Worm (Caenorhabditis elegans): Measurements from ENCODE around the gene Y45F3A.5.

The Y45F3A.5 gene

DNA sequence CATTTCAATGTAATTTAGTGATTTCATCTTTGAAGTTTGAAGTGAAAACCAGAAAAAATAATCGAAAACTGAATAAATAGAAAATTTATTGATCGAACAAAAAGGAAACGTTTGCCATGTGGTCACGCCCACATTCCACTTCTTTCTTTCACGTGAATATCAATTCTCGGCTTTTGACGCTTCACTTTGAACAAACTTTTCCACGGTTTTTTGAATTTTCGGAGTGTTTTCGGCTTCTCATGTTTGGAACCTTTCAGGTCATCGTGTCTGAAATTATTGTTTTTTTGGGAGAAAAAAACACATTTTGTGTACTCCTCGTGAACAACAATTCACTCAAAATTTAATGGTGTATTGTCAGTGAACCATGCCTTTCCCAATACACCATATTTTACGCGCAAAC lies 33.2 kb downstream of the Y45F3A.5 start, which contains the start of gene T21C12.8:
TSS of gene T21C12.8 (minus strand) at position 101 of the 400 bp plus-strand sequence.
- TF ChIP-seq nhr-237 (tag; optimal IDR thresholded peaks at IDR 0.05), result no peak
- TF ChIP-seq skn-1 (tag; optimal IDR thresholded peaks at IDR 0.05), result no peak
- no peak for TF ChIP-seq lsy-12 (tag; optimal IDR thresholded peaks at IDR 0.05)
- no peak for TF ChIP-seq hmg-11 (tag; optimal IDR thresholded peaks at IDR 0.05)
- no peak for TF ChIP-seq zag-1 (tag; optimal IDR thresholded peaks at IDR 0.05)
- TF ChIP-seq ztf-4 (tag; optimal IDR thresholded peaks at IDR 0.05), result no peak
- TF ChIP-seq mml-1 (tag; optimal IDR thresholded peaks at IDR 0.05), result no peak
- no peak for TF ChIP-seq elt-1 (tag; optimal IDR thresholded peaks at IDR 0.05)
- no peak for TF ChIP-seq elt-3 (tag; optimal IDR thresholded peaks at IDR 0.05)
- TF ChIP-seq nhr-77 (tag; optimal IDR thresholded peaks at IDR 0.05), result no peak
- TF ChIP-seq snpc-4 (tag; optimal IDR thresholded peaks at IDR 0.05), result no peak
- no peak for TF ChIP-seq ZK546.5 (tag; optimal IDR thresholded peaks at IDR 0.05)
- no peak for TF ChIP-seq egl-27 (tag; optimal IDR thresholded peaks at IDR 0.05)

DNA sequence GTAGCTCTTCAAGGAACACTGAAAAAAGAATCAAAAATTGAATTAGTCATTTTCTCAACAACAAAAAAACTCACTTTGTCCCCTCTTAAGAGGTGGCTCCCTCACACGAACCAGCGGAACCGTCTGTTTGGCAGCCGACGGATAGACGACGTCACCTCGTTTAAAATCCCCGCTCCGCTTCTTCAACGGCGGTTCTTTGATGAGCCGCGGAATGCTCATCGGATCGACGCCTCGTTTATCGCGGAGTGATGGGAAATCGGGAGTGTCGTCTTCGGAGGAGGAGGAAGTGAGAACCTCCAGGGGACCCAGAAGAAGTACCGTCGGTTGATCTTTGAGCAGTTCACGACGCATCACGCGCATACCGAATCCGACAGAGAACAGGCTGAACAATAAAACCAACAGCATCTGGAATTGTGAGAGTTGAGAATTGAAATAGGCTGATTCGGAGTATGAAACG lies 47.4 kb downstream of the Y45F3A.5 start, which contains the start of gene nlp-68:
TSS of gene nlp-68 (minus strand) at position 407 of the 457 bp plus-strand sequence.
- TF ChIP-seq tbx-2 (tag; optimal IDR thresholded peaks at IDR 0.05) (no peak), pha-4 (tag; optimal IDR thresholded peaks at IDR 0.05) (no peak), fos-1 (tag; optimal IDR thresholded peaks at IDR 0.05) (no peak), lin-39 (tag; optimal IDR thresholded peaks at IDR 0.05) (no peak), lin-15B (tag; optimal IDR thresholded peaks at IDR 0.05) (no peak), hmg-11 (tag; optimal IDR thresholded peaks at IDR 0.05) (no peak), zag-1 (tag; optimal IDR thresholded peaks at IDR 0.05) (no peak), ceh-16 (tag; optimal IDR thresholded peaks at IDR 0.05) (no peak), nfya-1 (tag; optimal IDR thresholded peaks at IDR 0.05; ENCODE audit: insufficient read depth) (no peak), mdl-1 (tag; optimal IDR thresholded peaks at IDR 0.05) (no peak), ceh-28 (tag; optimal IDR thresholded peaks at IDR 0.05) (no peak), nhr-28 (tag; optimal IDR thresholded peaks at IDR 0.05) (no peak), sea-2 (GFP tag; optimal IDR thresholded peaks at IDR 0.05) (no peak), nhr-43 (tag; optimal IDR thresholded peaks at IDR 0.05; ENCODE audit: poor library complexity, severe bottlenecking) (no peak), nhr-11 (tag; optimal IDR thresholded peaks at IDR 0.05) (no peak), elt-1 (tag; optimal IDR thresholded peaks at IDR 0.05) (no peak), lsy-12 (tag; optimal IDR thresholded peaks at IDR 0.05) (no peak), unc-62 (GFP tag; optimal IDR thresholded peaks at IDR 0.05) (no peak)

DNA sequence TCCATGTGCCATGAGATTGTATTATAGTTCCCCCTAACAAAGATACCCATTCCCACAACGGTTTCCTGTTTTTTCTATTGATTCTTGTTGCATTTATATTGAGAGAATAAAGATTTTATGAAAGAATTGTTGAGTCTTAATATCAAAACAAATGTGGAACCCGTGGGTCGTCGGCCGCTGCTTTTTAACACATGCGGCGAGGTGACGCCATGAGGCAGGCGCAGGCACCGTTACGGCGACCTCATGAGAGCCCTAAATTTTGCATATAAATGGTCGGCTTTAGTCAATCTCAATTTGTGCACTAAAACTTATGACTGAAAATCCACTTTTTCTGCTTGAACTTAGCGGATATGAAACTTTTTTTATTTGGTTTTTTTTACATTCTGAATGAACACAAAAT lies 48.6 kb downstream of the Y45F3A.5 start:
- TF ChIP-seq elt-2 (tag; optimal IDR thresholded peaks at IDR 0.05) (peak; percentile 2), ama-1 (optimal IDR thresholded peaks at IDR 0.05) (peak; percentile 87), zag-1 (tag; optimal IDR thresholded peaks at IDR 0.05) (no peak), nhr-23 (tag; optimal IDR thresholded peaks at IDR 0.05) (peak; percentile 10), eor-1 (tag; optimal IDR thresholded peaks at IDR 0.05) (no peak), ceh-9 (tag; optimal IDR thresholded peaks at IDR 0.05) (no peak), nhr-43 (tag; optimal IDR thresholded peaks at IDR 0.05; ENCODE audit: poor library complexity, severe bottlenecking) (peak; percentile 14), unc-39 (tag; optimal IDR thresholded peaks at IDR 0.05) (no peak), skn-1 (tag; optimal IDR thresholded peaks at IDR 0.05) (no peak), nhr-25 (tag; optimal IDR thresholded peaks at IDR 0.05) (peak; percentile 8)

DNA sequence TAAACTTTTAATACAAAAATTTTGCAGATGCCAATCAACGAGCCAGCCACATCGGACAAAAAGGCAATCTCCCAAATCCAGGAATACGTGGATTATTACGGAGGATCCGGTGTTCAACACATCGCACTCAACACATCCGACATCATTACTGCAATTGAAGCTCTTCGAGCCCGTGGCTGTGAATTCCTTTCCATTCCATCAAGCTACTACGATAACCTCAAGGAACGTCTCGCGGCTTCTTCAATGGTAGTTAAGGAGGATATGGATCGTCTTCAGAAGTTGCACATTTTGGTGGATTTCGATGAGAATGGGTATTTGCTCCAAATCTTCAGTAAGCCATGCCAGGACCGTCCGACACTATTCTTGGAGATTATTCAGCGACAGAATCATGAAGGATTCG lies 49.1 kb downstream of the Y45F3A.5 start:
- TF ChIP-seq ama-1 (optimal IDR thresholded peaks at IDR 0.05) (peak; percentile 82), nhr-67 (tag; optimal IDR thresholded peaks at IDR 0.05) (no peak), nhr-43 (tag; optimal IDR thresholded peaks at IDR 0.05; ENCODE audit: poor library complexity, severe bottlenecking) (peak; percentile 72)

DNA sequence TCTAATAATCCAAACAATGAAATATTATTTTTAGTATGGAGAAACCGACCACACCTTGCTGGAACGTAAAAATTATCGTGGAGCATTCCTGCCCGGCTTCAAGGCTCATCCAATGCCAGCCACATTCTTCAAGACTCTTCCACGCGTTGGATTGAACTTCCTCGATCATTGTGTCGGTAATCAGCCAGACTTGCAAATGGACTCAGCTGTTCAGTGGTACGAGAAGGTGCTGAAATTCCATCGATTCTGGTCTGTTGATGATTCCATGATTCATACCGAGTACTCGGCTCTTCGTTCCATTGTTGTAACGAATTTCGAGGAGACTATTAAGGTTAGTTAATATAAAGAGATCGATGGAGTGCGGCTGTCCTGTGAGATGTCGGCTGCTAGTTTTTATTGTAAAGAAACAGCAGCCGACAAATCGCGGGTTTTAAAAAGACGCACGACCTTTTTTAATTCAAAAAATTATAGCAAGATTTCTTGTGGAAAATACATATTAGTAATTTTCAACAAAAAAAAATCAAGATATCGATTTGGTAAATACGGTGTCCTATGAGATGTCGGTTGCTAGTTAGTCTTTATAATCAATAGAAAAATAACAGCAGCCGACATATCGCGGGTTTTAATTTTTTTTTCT lies 49.9 kb downstream of the Y45F3A.5 start:
- TF ChIP-seq aly-2 (tag; optimal IDR thresholded peaks at IDR 0.05), result no peak
- no peak for TF ChIP-seq nhr-25 (tag; optimal IDR thresholded peaks at IDR 0.05)
- no peak for TF ChIP-seq nhr-43 (tag; optimal IDR thresholded peaks at IDR 0.05; ENCODE audit: poor library complexity, severe bottlenecking)
- TF ChIP-seq ama-1 (optimal IDR thresholded peaks at IDR 0.05), result peak; percentile 85
- no peak for TF ChIP-seq lsy-12 (tag; optimal IDR thresholded peaks at IDR 0.05)
- no peak for TF ChIP-seq nhr-23 (tag; optimal IDR thresholded peaks at IDR 0.05)
- TF ChIP-seq snpc-4 (tag; optimal IDR thresholded peaks at IDR 0.05), result peak; percentile 50
- no peak for TF ChIP-seq elt-1 (tag; optimal IDR thresholded peaks at IDR 0.05)

Data from whole organism, L3 larva.